Worm (Caenorhabditis elegans): ENCODE data around the gene srt-69.

Gene srt-69

DNA sequence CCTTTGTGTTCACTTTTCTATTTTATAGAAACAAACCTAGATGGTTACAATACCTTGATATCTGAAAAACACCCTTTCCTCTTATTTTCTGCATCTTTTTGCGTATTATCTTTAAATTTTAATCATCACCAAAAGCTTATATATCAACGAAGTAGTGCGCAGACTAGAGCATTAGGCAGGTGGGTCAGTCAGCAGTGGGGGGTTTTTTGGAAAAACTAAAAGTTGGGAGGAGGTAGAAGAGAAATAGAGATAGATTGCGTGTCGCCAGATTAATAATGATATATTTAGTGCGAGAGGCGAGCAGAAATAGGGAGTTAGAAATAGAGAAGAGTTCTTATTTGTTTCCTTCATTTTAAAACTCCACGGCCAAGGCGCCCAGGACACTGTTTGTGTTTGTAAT is 35.7 kb upstream of the srt-69 start:
- no peak for TF ChIP-seq egl-18 (GFP tag; IDR thresholded peaks at IDR 0.05)
- no peak for TF ChIP-seq egl-44 (GFP tag; IDR thresholded peaks at IDR 0.05)
- no peak for TF ChIP-seq F33H1.4 (GFP tag; IDR thresholded peaks at IDR 0.05)
- no peak for TF ChIP-seq snpc-4 (GFP tag; optimal IDR thresholded peaks at IDR 0.05)
- TF ChIP-seq snpc-4 (tag; optimal IDR thresholded peaks at IDR 0.05), result no peak
- no peak for TF ChIP-seq ZK185.1 (tag; optimal IDR thresholded peaks at IDR 0.05; ENCODE audit: poor library complexity, severe bottlenecking)
- TF ChIP-seq hrde-1 (tag; optimal IDR thresholded peaks at IDR 0.05; ENCODE audit: borderline replicate concordance), result no peak
- no peak for TF ChIP-seq lin-40 (tag; optimal IDR thresholded peaks at IDR 0.05)
- no peak for TF ChIP-seq F55B11.4 (tag; optimal IDR thresholded peaks at IDR 0.05; ENCODE audit: borderline replicate concordance, insufficient read depth)
- no peak for TF ChIP-seq unc-62 (GFP tag; optimal IDR thresholded peaks at IDR 0.05)
- no peak for TF ChIP-seq sea-2 (GFP tag; IDR thresholded peaks at IDR 0.05)

DNA sequence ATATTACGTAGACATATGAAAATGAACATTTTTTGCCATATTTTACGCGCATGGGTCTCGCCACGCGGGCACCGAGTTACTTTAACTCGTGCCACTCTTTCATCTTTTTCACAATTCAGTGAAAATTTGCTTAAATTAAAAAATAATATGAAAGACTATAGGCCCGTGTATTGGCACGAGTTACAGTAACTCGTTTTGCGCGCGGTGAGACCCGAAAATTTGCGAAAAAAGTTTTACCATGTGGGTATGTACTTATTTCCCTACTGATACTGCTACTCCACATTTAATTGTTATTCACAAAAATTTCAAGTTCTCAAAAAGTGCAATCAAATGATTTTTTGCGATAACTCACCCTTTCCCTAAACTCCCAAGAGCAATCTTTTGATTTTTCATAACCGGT is 32.3 kb upstream of the srt-69 start:
- TF ChIP-seq lin-26 (GFP tag; IDR thresholded peaks at IDR 0.05) (no peak), F10E7.11 (tag; optimal IDR thresholded peaks at IDR 0.05) (no peak), atf-7 (tag; optimal IDR thresholded peaks at IDR 0.05) (no peak), dpl-1 (GFP tag; optimal IDR thresholded peaks at IDR 0.05) (no peak), ztf-22 (GFP tag; optimal IDR thresholded peaks at IDR 0.05) (no peak), lsl-1 (GFP tag; optimal IDR thresholded peaks at IDR 0.05) (no peak), pbrm-1 (GFP tag; IDR thresholded peaks at IDR 0.05) (no peak), sdz-38 (tag; optimal IDR thresholded peaks at IDR 0.05) (no peak), ceh-79 (tag; optimal IDR thresholded peaks at IDR 0.05) (no peak)

DNA sequence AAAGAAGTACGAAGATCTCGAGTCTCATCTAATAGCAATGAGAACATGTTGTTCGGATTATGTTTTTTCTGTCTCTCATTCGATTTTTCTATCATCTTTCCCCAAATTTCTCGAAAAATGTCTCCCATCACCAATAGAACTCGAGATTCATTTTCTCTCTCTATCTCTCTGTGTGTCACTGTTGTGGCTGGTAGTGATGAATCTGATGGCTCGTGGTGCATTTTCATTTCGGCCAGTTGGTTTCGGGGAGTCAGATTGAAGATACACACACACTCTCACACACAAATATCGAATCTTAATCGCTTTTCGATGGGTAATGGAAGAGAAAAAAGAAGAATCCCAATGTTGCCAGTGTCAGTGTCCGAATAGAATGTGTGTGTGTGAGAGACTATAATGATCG is 30.5 kb upstream of the srt-69 start:
- no peak for TF ChIP-seq bed-2 (GFP tag; IDR thresholded peaks at IDR 0.05)
- TF ChIP-seq somi-1 (GFP tag; optimal IDR thresholded peaks at IDR 0.05), result peak; percentile 2

DNA sequence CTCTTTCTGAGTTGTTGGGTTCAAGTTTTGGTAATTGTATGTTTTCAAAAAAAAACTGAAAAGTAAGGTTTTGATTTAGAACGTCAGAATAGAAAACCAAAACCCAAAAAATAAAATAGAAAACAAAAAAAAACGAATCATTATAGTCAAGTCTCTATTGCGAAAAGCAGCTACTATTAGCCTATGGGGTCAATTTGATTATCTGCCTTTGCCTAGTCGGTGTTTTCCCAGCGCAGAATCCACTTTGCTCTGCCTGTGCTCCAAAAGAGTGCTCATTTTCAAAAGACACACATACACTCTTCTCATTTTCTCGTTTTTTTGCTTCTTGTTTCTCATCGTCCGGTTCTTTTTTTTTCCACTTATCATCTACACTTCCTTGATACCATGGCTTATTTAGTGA is 23.2 kb upstream of the srt-69 start:
- TF ChIP-seq ztf-26 (tag; optimal IDR thresholded peaks at IDR 0.05) (no peak), F57A8.1 (GFP tag; optimal IDR thresholded peaks at IDR 0.05) (no peak), aptf-3 (GFP tag; IDR thresholded peaks at IDR 0.05) (no peak), egl-18 (GFP tag; IDR thresholded peaks at IDR 0.05) (no peak), F10E7.11 (tag; optimal IDR thresholded peaks at IDR 0.05) (no peak), hlh-26 (GFP tag; conservative IDR thresholded peaks at IDR 0.05) (no peak), lin-54 (GFP tag; optimal IDR thresholded peaks at IDR 0.05) (no peak), bed-2 (GFP tag; IDR thresholded peaks at IDR 0.05) (no peak), nfya-1 (tag; optimal IDR thresholded peaks at IDR 0.05; ENCODE audit: borderline replicate concordance, insufficient read depth) (no peak), hlh-12 (tag; optimal IDR thresholded peaks at IDR 0.05) (no peak), snpc-3.4 (tag; optimal IDR thresholded peaks at IDR 0.05) (no peak), ceh-100 (GFP tag; IDR thresholded peaks at IDR 0.05) (no peak), ama-1 (optimal IDR thresholded peaks at IDR 0.05) (no peak), ama-1 (GFP tag; optimal IDR thresholded peaks at IDR 0.05) (no peak), atf-7 (tag; optimal IDR thresholded peaks at IDR 0.05) (no peak), ztf-3 (GFP tag; optimal IDR thresholded peaks at IDR 0.05) (no peak), hmg-1.2 (GFP tag; IDR thresholded peaks at IDR 0.05) (no peak), F22D6.2 (tag; optimal IDR thresholded peaks at IDR 0.05) (no peak), ZK185.1 (tag; optimal IDR thresholded peaks at IDR 0.05; ENCODE audit: poor library complexity, severe bottlenecking) (no peak)

Data from whole organism, young adult.